Fruit fly (Drosophila melanogaster) S2 (cell line): ENCODE measurements around the gene CG31249.

Experiments used
- CG8478 ChIP-seq: fragments of >200 bp; optimal IDR thresholded peaks from 2 replicates; lab custom pipeline; 2018
- CTCF ChIP-seq, 2 experiments: fragments of >200 bp; optimal IDR thresholded peaks; 2 replicates each; lab custom pipeline; 2018

CG31249 gene

dm6 chr3R:17666797-17667156 is 20.1 kb downstream of the CG31249 start:
- TF ChIP-seq CTCF (optimal IDR thresholded peaks at IDR 0.05; lab: Kevin White, UChicago) (no peak), CG8478 (lab: Kevin White, UChicago) (no peak)

dm6 chr3R:17666061-17666796 is 20.6 kb downstream of the CG31249 start:
- TF ChIP-seq CG8478 (lab: Kevin White, UChicago) = no peak
- TF ChIP-seq CTCF (optimal IDR thresholded peaks at IDR 0.05; lab: Kevin White, UChicago) = no peak

dm6 chr3R:17656923-17657322 is 29.9 kb downstream of the CG31249 start:
- no peak for TF ChIP-seq CTCF (optimal IDR thresholded peaks at IDR 0.05; lab: Kevin White, UChicago)
- TF ChIP-seq CG8478 (lab: Kevin White, UChicago) = no peak

- no peak for TF ChIP-seq CTCF (optimal IDR thresholded peaks at IDR 0.05; lab: Kevin White, UChicago)
- no peak for TF ChIP-seq CG8478 (lab: Kevin White, UChicago)
Observed at dm6 chr3R:17655040-17655439, 31.8 kb downstream of the CG31249 start.

dm6 chr3R:17653879-17654278 is 33.0 kb downstream of the CG31249 start:
- TF ChIP-seq CG8478 (lab: Kevin White, UChicago) (no peak), CTCF (optimal IDR thresholded peaks at IDR 0.05; lab: Kevin White, UChicago) (no peak)

- no peak for TF ChIP-seq CG8478 (lab: Kevin White, UChicago)
- TF ChIP-seq CTCF (optimal IDR thresholded peaks at IDR 0.05; lab: Kevin White, UChicago) = no peak
Observed at dm6 chr3R:17647444-17647843, 39.4 kb downstream of the CG31249 start, which contains the start of gene CG14322. CG14322 (plus strand) TSS chr3R:17647679.

dm6 chr3R:17646102-17647050 is 40.5 kb downstream of the CG31249 start:
- no peak for TF ChIP-seq CG8478 (lab: Kevin White, UChicago)

dm6 chr3R:17645239-17645638 is 41.6 kb downstream of the CG31249 start:
- no peak for TF ChIP-seq CTCF (optimal IDR thresholded peaks at IDR 0.05; lab: Kevin White, UChicago)
- TF ChIP-seq CG8478 (lab: Kevin White, UChicago) = no peak

dm6 chr3R:17644019-17644418 is 42.9 kb downstream of the CG31249 start:
- TF ChIP-seq CTCF (optimal IDR thresholded peaks at IDR 0.05; lab: Kevin White, UChicago) = no peak
- TF ChIP-seq CG8478 (lab: Kevin White, UChicago) = no peak
